Fruit fly (Drosophila melanogaster) whole organism: Measurements from ENCODE around the gene CG42323.
A peak's percentile ranks its signal among the peaks of the same experiment; 100 is the strongest.

Experiments
- CG8478 ChIP-seq: fragments of >200 bp; optimal IDR thresholded peaks from 2 replicates; lab custom pipeline; 2018; ENCODE audit warnings: inconsistent platforms
- Dll ChIP-seq: fragments of >200 bp; optimal IDR thresholded peaks from 2 replicates; lab custom pipeline; 2017
- EcR ChIP-seq, 2 experiments: fragments of >200 bp; optimal IDR thresholded peaks; 2 replicates each; lab custom pipeline; 2017; ENCODE audit warnings: missing biosample characterization in 2 of 2, missing genetic modification characterization in 2 of 2, missing genetic modification reagents in 2 of 2
- pan ChIP-seq: fragments of >200 bp; optimal IDR thresholded peaks from 2 replicates; lab custom pipeline; 2017
- psq ChIP-seq: fragments of >200 bp; optimal IDR thresholded peaks from 2 replicates; lab custom pipeline; 2017
- usp ChIP-seq: fragments of >200 bp; optimal IDR thresholded peaks from 2 replicates; lab custom pipeline; 2017; ENCODE audit warnings: missing biosample characterization, missing genetic modification characterization, mixed read lengths

The CG42323 gene

dm6 chrX:18405567-18406059 is 16.6 kb upstream of the CG42323 start:
- no peak for TF ChIP-seq EcR (GFP tag; optimal IDR thresholded peaks at IDR 0.05; lab: Kevin White, UChicago)
- no peak for TF ChIP-seq Dll
- no peak for TF ChIP-seq usp (GFP tag; lab: Kevin White, UChicago)
- TF ChIP-seq CG8478 (lab: Kevin White, UChicago): no peak
- no peak for TF ChIP-seq psq (lab: Kevin White, UChicago)
- TF ChIP-seq pan (lab: Kevin White, UChicago): no peak

- TF ChIP-seq pan (lab: Kevin White, UChicago) (no peak), Dll (no peak), CG8478 (lab: Kevin White, UChicago) (no peak), usp (GFP tag; lab: Kevin White, UChicago) (no peak), EcR (GFP tag; optimal IDR thresholded peaks at IDR 0.05; lab: Kevin White, UChicago) (no peak), psq (lab: Kevin White, UChicago) (no peak)
Observed at dm6 chrX:18406593-18407393, 15.4 kb upstream of the CG42323 start.

dm6 chrX:18407394-18407721 is 14.9 kb upstream of the CG42323 start:
- TF ChIP-seq pan (lab: Kevin White, UChicago) (no peak), psq (lab: Kevin White, UChicago) (no peak), EcR (GFP tag; optimal IDR thresholded peaks at IDR 0.05; lab: Kevin White, UChicago) (no peak), CG8478 (lab: Kevin White, UChicago) (no peak), Dll (no peak), usp (GFP tag; lab: Kevin White, UChicago) (no peak)

dm6 chrX:18409449-18409848 is 12.8 kb upstream of the CG42323 start:
- no peak for TF ChIP-seq CG8478 (lab: Kevin White, UChicago)
- TF ChIP-seq Dll: peak; percentile 16

dm6 chrX:18409938-18410337 is 12.3 kb upstream of the CG42323 start, which contains the start of gene Nt5b:
Gene Nt5b, minus strand, starts transcription at chrX:18410144.
- TF ChIP-seq EcR (GFP tag; optimal IDR thresholded peaks at IDR 0.05; lab: Kevin White, UChicago): no peak
- TF ChIP-seq psq (lab: Kevin White, UChicago): no peak
- no peak for TF ChIP-seq Dll
- TF ChIP-seq CG8478 (lab: Kevin White, UChicago): no peak
- TF ChIP-seq usp (GFP tag; lab: Kevin White, UChicago): no peak
- TF ChIP-seq pan (lab: Kevin White, UChicago): no peak

dm6 chrX:18415115-18415514 is 7.1 kb upstream of the CG42323 start, which contains the start of gene CG15056:
Gene CG15056, plus strand, starts transcription at chrX:18415415.
- TF ChIP-seq Dll: no peak
- no peak for TF ChIP-seq EcR (GFP tag; optimal IDR thresholded peaks at IDR 0.05; lab: Kevin White, UChicago)
- TF ChIP-seq pan (lab: Kevin White, UChicago): no peak
- TF ChIP-seq usp (GFP tag; lab: Kevin White, UChicago): no peak
- no peak for TF ChIP-seq CG8478 (lab: Kevin White, UChicago)
- TF ChIP-seq psq (lab: Kevin White, UChicago): no peak

- TF ChIP-seq Dll (no peak), EcR (GFP tag; optimal IDR thresholded peaks at IDR 0.05; lab: Kevin White, UChicago) (no peak), CG8478 (lab: Kevin White, UChicago) (no peak), usp (GFP tag; lab: Kevin White, UChicago) (no peak), psq (lab: Kevin White, UChicago) (no peak), pan (lab: Kevin White, UChicago) (no peak)
Observed at dm6 chrX:18437190-18437589, 15.0 kb downstream of the CG42323 start, which contains the start of gene CG6290. Gene CG6290, plus strand, starts transcription at chrX:18437490.

dm6 chrX:18438568-18438967 is 16.4 kb downstream of the CG42323 start, which contains the start of gene CG32551:
Gene CG32551, plus strand, starts transcription at chrX:18438868.
- TF ChIP-seq CG8478 (lab: Kevin White, UChicago) (no peak), EcR (GFP tag; optimal IDR thresholded peaks at IDR 0.05; lab: Kevin White, UChicago) (no peak), psq (lab: Kevin White, UChicago) (no peak), pan (lab: Kevin White, UChicago) (no peak), Dll (no peak), usp (GFP tag; lab: Kevin White, UChicago) (no peak)

dm6 chrX:18439367-18439766 is 17.2 kb downstream of the CG42323 start, which contains the start of gene CG43841:
Gene CG43841, plus strand, starts transcription at chrX:18439667.
- no peak for TF ChIP-seq CG8478 (lab: Kevin White, UChicago)
- no peak for TF ChIP-seq Dll
- TF ChIP-seq usp (GFP tag; lab: Kevin White, UChicago): no peak
- TF ChIP-seq EcR (GFP tag; optimal IDR thresholded peaks at IDR 0.05; lab: Kevin White, UChicago): no peak
- no peak for TF ChIP-seq pan (lab: Kevin White, UChicago)
- TF ChIP-seq psq (lab: Kevin White, UChicago): no peak

- no peak for TF ChIP-seq Dll
- no peak for TF ChIP-seq pan (lab: Kevin White, UChicago)
- TF ChIP-seq CG8478 (lab: Kevin White, UChicago): no peak
Observed at dm6 chrX:18440481-18440880, 18.3 kb downstream of the CG42323 start, which contains the start of gene CG32548. Gene CG32548, minus strand, starts transcription at chrX:18440581.

- TF ChIP-seq EcR (GFP tag; optimal IDR thresholded peaks at IDR 0.05; lab: Kevin White, UChicago) (no peak), Dll (no peak)
Observed at dm6 chrX:18452717-18453116, 30.5 kb downstream of the CG42323 start.

dm6 chrX:18460318-18460717 is 38.1 kb downstream of the CG42323 start, which contains the start of gene CG43843:
Gene CG43843, minus strand, starts transcription at chrX:18460418.
- TF ChIP-seq EcR (GFP tag; optimal IDR thresholded peaks at IDR 0.05; lab: Kevin White, UChicago) (no peak), Dll (no peak), pan (lab: Kevin White, UChicago) (no peak), psq (lab: Kevin White, UChicago) (no peak), CG8478 (lab: Kevin White, UChicago) (no peak), usp (GFP tag; lab: Kevin White, UChicago) (no peak)
